Worm (Caenorhabditis elegans) whole organism, early embryonic: ENCODE measurements around the gene msp-50.

Experiments
- B0310.2 ChIP-seq: sonication (generic microtip); optimal IDR thresholded peaks from 2 replicates; lab custom pipeline; 2016; ENCODE audit warnings: mild to moderate bottlenecking, missing genetic modification characterization, missing compliant biosample characterization
- F13C5.2 ChIP-seq: sonication (generic microtip); optimal IDR thresholded peaks from 2 replicates; lab custom pipeline; 2017; ENCODE audit warnings: mild to moderate bottlenecking, missing genetic modification characterization, inconsistent platforms, missing compliant biosample characterization
- aly-1 ChIP-seq: sonication (generic microtip); optimal IDR thresholded peaks from 2 replicates; lab custom pipeline; 2016; ENCODE audit warnings: missing genetic modification characterization, missing compliant biosample characterization
- ama-1 ChIP-seq: fragments of 150-350 bp; optimal IDR thresholded peaks from 2 replicates; lab custom pipeline; 2014
- ceh-13 ChIP-seq: fragments of 200-800 bp; sonication (Bioruptor generic); optimal IDR thresholded peaks from 2 replicates; lab custom pipeline; 2018; ENCODE audit warnings: mild to moderate bottlenecking, missing genetic modification characterization, missing compliant biosample characterization
- ceh-36 ChIP-seq: sonication (generic microtip); optimal IDR thresholded peaks from 2 replicates; lab custom pipeline; 2016; ENCODE audit warnings: missing genetic modification characterization, inconsistent platforms, missing compliant biosample characterization
- ets-7 ChIP-seq: sonication (generic microtip); optimal IDR thresholded peaks from 2 replicates; lab custom pipeline; 2016; ENCODE audit warnings: missing genotype, missing genetic modification characterization, missing compliant biosample characterization
- flt-1 ChIP-seq: fragments of 200-800 bp; sonication (Bioruptor generic); IDR thresholded peaks from 2 replicates; pipeline ENCODE4 v1.3.6; 2022; ENCODE audit warnings: missing genetic modification characterization, missing compliant biosample characterization
- hmbx-1 ChIP-seq: sonication (generic microtip); optimal IDR thresholded peaks from 2 replicates; lab custom pipeline; 2016; ENCODE audit warnings: mild to moderate bottlenecking, missing genetic modification characterization, missing compliant biosample characterization
- hmg-4 ChIP-seq: fragments of 200-800 bp; sonication (Bioruptor generic); optimal IDR thresholded peaks from 2 replicates; lab custom pipeline; 2018; ENCODE audit warnings: mild to moderate bottlenecking, missing genetic modification characterization, missing compliant biosample characterization
- hnd-1 ChIP-seq: sonication (generic microtip); optimal IDR thresholded peaks from 2 replicates; lab custom pipeline; 2016; ENCODE audit warnings: missing genetic modification characterization, missing compliant biosample characterization
- pes-1 ChIP-seq: fragments of 200-800 bp; sonication (Bioruptor generic); IDR thresholded peaks from 2 replicates; pipeline ENCODE4 v1.3.6; 2022; ENCODE audit warnings: missing genetic modification reagents, missing genetic modification characterization, missing compliant biosample characterization
- scrt-1 ChIP-seq: fragments of 200-800 bp; sonication (Bioruptor generic); IDR thresholded peaks from 2 replicates; pipeline ENCODE4 v1.3.6; 2022; ENCODE audit warnings: missing genetic modification characterization, missing compliant biosample characterization
- sea-1 ChIP-seq: fragments of 200-800 bp; sonication (Bioruptor generic); conservative IDR thresholded peaks from 2 replicates; pipeline ENCODE4 v1.3.6; 2022; ENCODE audit warnings: missing genetic modification characterization, missing compliant biosample characterization
- tbx-11 ChIP-seq: fragments of 200-800 bp; sonication (Bioruptor generic); IDR thresholded peaks from 2 replicates; pipeline ENCODE4 v1.3.6; 2022; ENCODE audit warnings: missing genetic modification characterization, missing compliant biosample characterization
- tbx-37 ChIP-seq: fragments of 200-800 bp; sonication (Bioruptor generic); conservative IDR thresholded peaks from 2 replicates; pipeline ENCODE4 v1.3.6; 2022; ENCODE audit warnings: missing genetic modification reagents, missing genetic modification characterization, missing compliant biosample characterization
- tra-4 ChIP-seq: sonication (generic microtip); optimal IDR thresholded peaks from 2 replicates; lab custom pipeline; 2017; ENCODE audit warnings: missing genetic modification characterization, missing compliant biosample characterization

Gene msp-50

DNA sequence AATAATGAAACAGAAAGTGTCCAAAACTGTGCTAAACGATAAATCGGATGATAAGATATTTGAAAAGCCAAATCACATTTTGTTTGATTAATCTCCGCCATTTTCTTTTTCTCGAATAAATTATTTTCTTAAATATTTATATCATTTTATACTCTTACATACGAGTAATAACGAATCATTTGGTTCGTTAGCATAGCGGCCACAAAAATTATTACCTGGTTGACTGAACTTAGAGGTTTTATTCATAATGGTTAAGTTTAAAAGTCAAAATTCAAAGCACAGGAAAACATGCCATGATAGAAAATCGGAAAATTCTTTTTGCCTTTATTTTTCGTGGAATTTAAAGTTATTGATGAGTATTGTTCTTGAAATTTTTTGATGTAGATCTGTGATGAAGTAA lies 36.3 kb upstream of the msp-50 start, which contains the start of gene srb-5:
srb-5 (minus strand) TSS at position 101 of the 400 bp plus-strand sequence.
- TF ChIP-seq sea-1 (no peak), ceh-36 (no peak)

- TF ChIP-seq pes-1 (GFP tag; lab: Robert Waterston, UW) (no peak), B0310.2 (tag; lab: Kevin White, UChicago) (no peak), flt-1 (no peak), scrt-1 (GFP tag; lab: Robert Waterston, UW) (no peak)
Measured at ce11 chrII:5166738-5167137, 32.9 kb upstream of the msp-50 start, which contains the start of gene srb-3. Gene srb-3 (minus strand): TSS chrII:5166838.

DNA sequence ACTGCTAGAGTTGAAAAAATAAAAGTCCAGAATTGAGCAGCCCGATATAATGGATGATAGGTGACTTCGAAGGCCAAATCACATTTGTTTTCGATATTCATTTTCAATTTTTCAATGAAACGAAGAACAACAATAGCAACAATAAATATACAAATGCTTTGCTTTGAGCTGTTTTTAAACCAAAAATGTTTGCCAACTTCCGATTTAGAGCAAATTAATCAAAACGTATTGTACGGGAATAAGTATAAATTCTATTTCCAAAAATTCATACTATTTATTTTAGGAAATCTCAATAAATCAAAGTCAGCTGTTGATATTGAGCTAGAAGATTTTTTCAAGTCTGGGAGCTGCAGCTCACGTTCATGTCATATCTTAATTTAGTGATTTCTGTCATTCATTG lies 28.7 kb upstream of the msp-50 start, which contains the start of gene srb-1:
srb-1 (minus strand) TSS at position 101 of the 400 bp plus-strand sequence.
- TF ChIP-seq ets-7 (tag; lab: Kevin White, UChicago), result no peak
- TF ChIP-seq aly-1 (tag; lab: Kevin White, UChicago), result no peak

- TF ChIP-seq tbx-11 (GFP tag; lab: Robert Waterston, UW) (no peak), B0310.2 (tag; lab: Kevin White, UChicago) (no peak), ceh-13 (no peak), tbx-37 (no peak), hmbx-1 (no peak), flt-1 (no peak)
Measured at ce11 chrII:5171610-5172009, 28.0 kb upstream of the msp-50 start, which contains the start of gene C27D6.15. Gene C27D6.15 (plus strand): TSS chrII:5171910.

DNA sequence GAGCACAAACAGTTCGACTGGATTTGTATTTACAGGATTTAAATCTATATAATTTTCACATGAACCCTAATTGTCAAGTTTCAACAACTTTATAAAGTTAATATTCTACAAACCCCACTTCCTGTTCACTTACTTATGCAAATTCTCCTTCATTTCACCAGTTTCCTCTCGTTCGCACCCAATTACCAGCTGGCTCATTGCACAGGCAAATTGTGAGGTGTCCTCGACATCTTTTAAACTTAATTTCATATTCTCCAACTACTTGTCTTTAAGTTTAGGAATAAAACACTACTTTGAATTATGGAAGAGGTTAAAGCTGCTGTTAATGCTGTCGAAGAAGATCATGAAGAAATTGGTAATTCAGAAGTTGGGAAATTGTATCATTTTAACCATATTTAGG lies 27.1 kb upstream of the msp-50 start, which contains the start of gene C27D6.1:
C27D6.1 (plus strand) TSS at position 301 of the 400 bp plus-strand sequence.
- TF ChIP-seq F13C5.2 (no peak), hmg-4 (GFP tag; lab: Kevin White, UChicago) (no peak), tbx-11 (GFP tag; lab: Robert Waterston, UW) (no peak), ama-1 (no peak), ets-7 (tag; lab: Kevin White, UChicago) (no peak), hnd-1 (tag; lab: Kevin White, UChicago) (no peak), flt-1 (no peak), tbx-37 (no peak), ceh-13 (no peak), sea-1 (no peak), hmbx-1 (no peak)

- no peak for TF ChIP-seq flt-1
Measured at ce11 chrII:5174370-5174769, 25.2 kb upstream of the msp-50 start, which contains the start of gene C27D6.3. Gene C27D6.3 (minus strand): TSS chrII:5174470.

DNA sequence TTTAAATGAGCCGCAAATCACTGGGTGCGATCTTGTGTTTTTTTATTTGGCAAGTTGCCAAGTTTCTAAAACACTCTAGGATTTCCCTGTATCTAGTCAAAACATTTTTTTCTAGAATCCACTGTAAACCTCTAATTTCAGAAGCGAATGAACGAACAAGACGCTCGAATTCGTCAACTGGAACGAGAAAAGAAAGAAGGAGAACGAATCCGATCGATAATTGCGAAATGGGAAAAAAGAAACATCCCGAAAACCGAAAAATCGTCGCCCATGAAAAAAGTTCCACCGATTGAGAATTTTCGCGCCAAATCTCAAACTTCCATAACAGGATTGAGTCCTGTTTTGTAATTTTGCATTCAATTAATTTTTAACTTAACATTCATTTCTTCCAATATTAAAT lies 22.7 kb upstream of the msp-50 start:
- TF ChIP-seq ceh-36 (no peak), pes-1 (GFP tag; lab: Robert Waterston, UW) (no peak), tbx-37 (no peak), tra-4 (no peak), B0310.2 (tag; lab: Kevin White, UChicago) (no peak), ets-7 (tag; lab: Kevin White, UChicago) (no peak), ceh-13 (no peak), sea-1 (no peak), hmbx-1 (no peak), scrt-1 (GFP tag; lab: Robert Waterston, UW) (no peak), ama-1 (no peak), F13C5.2 (no peak), hmg-4 (GFP tag; lab: Kevin White, UChicago) (no peak), flt-1 (no peak)

- TF ChIP-seq flt-1, result no peak
- no peak for TF ChIP-seq ceh-13
- TF ChIP-seq aly-1 (tag; lab: Kevin White, UChicago), result no peak
- TF ChIP-seq hmg-4 (GFP tag; lab: Kevin White, UChicago), result no peak
- TF ChIP-seq tra-4, result no peak
- no peak for TF ChIP-seq scrt-1 (GFP tag; lab: Robert Waterston, UW)
- no peak for TF ChIP-seq hmbx-1
- TF ChIP-seq tbx-11 (GFP tag; lab: Robert Waterston, UW), result no peak
- no peak for TF ChIP-seq ceh-36
- TF ChIP-seq sea-1, result no peak
- no peak for TF ChIP-seq hnd-1 (tag; lab: Kevin White, UChicago)
Measured at ce11 chrII:5177902-5178301, 21.7 kb upstream of the msp-50 start, which contains the start of gene C27D6.12. Gene C27D6.12 (minus strand): TSS chrII:5178002.

DNA sequence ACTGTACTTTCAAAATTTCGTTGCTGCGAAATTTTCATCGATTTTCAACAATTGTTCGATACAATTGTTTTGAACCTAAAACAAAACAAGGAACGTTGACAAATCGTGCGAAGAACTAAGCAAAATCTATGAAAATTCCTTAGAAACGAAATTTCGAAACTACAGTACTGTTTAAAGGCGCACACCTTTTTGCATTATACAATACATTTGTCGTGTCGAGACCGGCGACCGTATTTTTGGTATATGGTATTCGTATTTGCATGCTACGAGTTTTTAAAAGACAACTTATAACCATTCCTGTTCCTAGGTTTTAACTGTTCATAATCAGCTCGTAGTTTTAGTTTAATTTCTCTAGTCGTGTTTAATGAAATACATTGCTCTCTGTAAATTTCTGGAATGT lies 21.0 kb upstream of the msp-50 start:
- TF ChIP-seq F13C5.2 (no peak), ceh-36 (no peak), tbx-37 (no peak), pes-1 (GFP tag; lab: Robert Waterston, UW) (no peak)

ce11 chrII:5180272-5180671 lies 19.3 kb upstream of the msp-50 start:
- TF ChIP-seq F13C5.2 (no peak), hnd-1 (tag; lab: Kevin White, UChicago) (no peak), ets-7 (tag; lab: Kevin White, UChicago) (no peak), scrt-1 (GFP tag; lab: Robert Waterston, UW) (no peak), hmg-4 (GFP tag; lab: Kevin White, UChicago) (no peak), ceh-36 (no peak), B0310.2 (tag; lab: Kevin White, UChicago) (no peak), sea-1 (no peak), tbx-11 (GFP tag; lab: Robert Waterston, UW) (no peak)
